Worm (Caenorhabditis elegans) whole organism, mixed stage, embryonic: Measurements from ENCODE around the gene srz-25.

Experiments used
- M03D4.4 ChIP-seq: sonication (generic microtip); optimal IDR thresholded peaks from 2 replicates; lab custom pipeline; 2017; ENCODE audit warnings: mild to moderate bottlenecking, missing genetic modification characterization, missing compliant biosample characterization
- blmp-1 ChIP-seq: fragments of 150-350 bp; optimal IDR thresholded peaks from 2 replicates; lab custom pipeline; 2014; ENCODE audit warnings: missing biosample characterization, missing genetic modification characterization
- ceh-39 ChIP-seq: fragments of 150-350 bp; optimal IDR thresholded peaks from 2 replicates; lab custom pipeline; 2014; ENCODE audit warnings: missing biosample characterization, missing genetic modification characterization
- ceh-43 ChIP-seq: fragments of 200-800 bp; sonication (Bioruptor generic); optimal IDR thresholded peaks from 2 replicates; lab custom pipeline; 2018; ENCODE audit warnings: mild to moderate bottlenecking, missing genetic modification characterization, moderate library complexity, missing compliant biosample characterization
- ces-1 ChIP-seq: fragments of 150-350 bp; optimal IDR thresholded peaks from 2 replicates; lab custom pipeline; 2014; ENCODE audit warnings: missing biosample characterization, missing genetic modification reagents, missing genetic modification characterization
- drap-1 ChIP-seq: fragments of 200-800 bp; sonication (Bioruptor generic); optimal IDR thresholded peaks from 3 replicates; lab custom pipeline; 2018; ENCODE audit warnings: mild to moderate bottlenecking, missing genetic modification characterization, missing compliant biosample characterization
- elt-1 ChIP-seq: sonication (generic microtip); optimal IDR thresholded peaks from 2 replicates; lab custom pipeline; 2017; ENCODE audit warnings: missing genetic modification characterization, mild to moderate bottlenecking, missing compliant biosample characterization, antibody characterized with exemption, moderate library complexity, borderline replicate concordance; ENCODE audit not compliant: insufficient read depth
- elt-3 ChIP-seq: fragments of 150-350 bp; optimal IDR thresholded peaks from 2 replicates; lab custom pipeline; 2014; ENCODE audit warnings: missing biosample characterization, missing genetic modification characterization
- flh-1 ChIP-seq: fragments of 200-800 bp; sonication (Bioruptor generic); optimal IDR thresholded peaks from 2 replicates; lab custom pipeline; 2018; ENCODE audit warnings: mild to moderate bottlenecking, missing genetic modification characterization, moderate library complexity, missing compliant biosample characterization
- ham-2 ChIP-seq: fragments of 200-800 bp; sonication (Bioruptor generic); optimal IDR thresholded peaks from 2 replicates; lab custom pipeline; 2018; ENCODE audit warnings: mild to moderate bottlenecking, missing genetic modification characterization, missing compliant biosample characterization
- hlh-1 ChIP-seq: fragments of 150-350 bp; optimal IDR thresholded peaks from 2 replicates; lab custom pipeline; 2014; ENCODE audit warnings: missing biosample characterization, missing genetic modification reagents, missing genetic modification characterization
- lin-13 ChIP-seq: fragments of 150-350 bp; optimal IDR thresholded peaks from 2 replicates; lab custom pipeline; 2014; ENCODE audit warnings: missing biosample characterization, missing genetic modification characterization
- lin-32 ChIP-seq: fragments of 200-800 bp; sonication (Bioruptor generic); optimal IDR thresholded peaks from 2 replicates; lab custom pipeline; 2018; ENCODE audit warnings: mild to moderate bottlenecking, missing genetic modification characterization, missing compliant biosample characterization
- lsy-2 ChIP-seq: fragments of 150-350 bp; optimal IDR thresholded peaks from 2 replicates; lab custom pipeline; 2014; ENCODE audit warnings: missing biosample characterization, missing genetic modification characterization
- mab-5 ChIP-seq: fragments of 150-350 bp; optimal IDR thresholded peaks from 2 replicates; lab custom pipeline; 2014; ENCODE audit warnings: missing biosample characterization, missing genetic modification characterization
- mep-1 ChIP-seq: fragments of 150-350 bp; optimal IDR thresholded peaks from 2 replicates; lab custom pipeline; 2017; ENCODE audit warnings: missing biosample characterization, missing genetic modification reagents, missing genetic modification characterization, inconsistent platforms
- mls-2 ChIP-seq: sonication (generic microtip); optimal IDR thresholded peaks from 2 replicates; lab custom pipeline; 2016; ENCODE audit warnings: mild to moderate bottlenecking, missing genetic modification characterization, moderate library complexity, missing compliant biosample characterization
- nhr-12 ChIP-seq: fragments of 150-350 bp; optimal IDR thresholded peaks from 2 replicates; lab custom pipeline; 2014; ENCODE audit warnings: missing biosample characterization, missing genetic modification characterization
- nhr-2 ChIP-seq: fragments of 150-350 bp; optimal IDR thresholded peaks from 2 replicates; lab custom pipeline; 2014; ENCODE audit warnings: missing biosample characterization, missing genetic modification characterization
- nhr-237 ChIP-seq: fragments of 150-350 bp; optimal IDR thresholded peaks from 2 replicates; lab custom pipeline; 2014; ENCODE audit warnings: missing biosample characterization, missing genetic modification characterization
- nhr-28 ChIP-seq: fragments of 150-350 bp; optimal IDR thresholded peaks from 2 replicates; lab custom pipeline; 2014; ENCODE audit warnings: missing biosample characterization, missing genetic modification characterization
- nhr-76 ChIP-seq: sonication (generic microtip); optimal IDR thresholded peaks from 2 replicates; lab custom pipeline; 2017; ENCODE audit warnings: missing biosample characterization, missing genetic modification characterization
- pha-4 ChIP-seq: fragments of 150-350 bp; optimal IDR thresholded peaks from 2 replicates; lab custom pipeline; 2018; ENCODE audit warnings: missing biosample characterization, missing genetic modification reagents, missing genetic modification characterization
- sem-2 ChIP-seq: fragments of 200-800 bp; sonication (Bioruptor generic); optimal IDR thresholded peaks from 2 replicates; lab custom pipeline; 2018; ENCODE audit warnings: mild to moderate bottlenecking, missing genetic modification characterization, missing compliant biosample characterization
- snpc-4 ChIP-seq: fragments of 150-350 bp; optimal IDR thresholded peaks from 2 replicates; lab custom pipeline; 2014; ENCODE audit warnings: missing biosample characterization, missing genetic modification characterization
- sptf-1 ChIP-seq: sonication (generic microtip); optimal IDR thresholded peaks from 2 replicates; lab custom pipeline; 2017; ENCODE audit warnings: mild to moderate bottlenecking, missing genetic modification characterization, moderate library complexity, missing compliant biosample characterization
- tbx-8 ChIP-seq: fragments of 200-800 bp; sonication (Bioruptor generic); optimal IDR thresholded peaks from 2 replicates; lab custom pipeline; 2018; ENCODE audit warnings: mild to moderate bottlenecking, missing genetic modification characterization, moderate library complexity, missing compliant biosample characterization
- unc-120 ChIP-seq: sonication (generic microtip); optimal IDR thresholded peaks from 2 replicates; lab custom pipeline; 2017; ENCODE audit warnings: missing genetic modification characterization, missing compliant biosample characterization; ENCODE audit not compliant: poor library complexity, severe bottlenecking
- unc-39 ChIP-seq: fragments of 150-350 bp; optimal IDR thresholded peaks from 2 replicates; lab custom pipeline; 2014; ENCODE audit warnings: missing biosample characterization, missing genetic modification characterization
- unc-62 ChIP-seq: fragments of 150-350 bp; optimal IDR thresholded peaks from 2 replicates; lab custom pipeline; 2014; ENCODE audit warnings: missing biosample characterization, missing genetic modification reagents, missing genetic modification characterization
- zip-8 ChIP-seq: fragments of 150-350 bp; optimal IDR thresholded peaks from 2 replicates; lab custom pipeline; 2014; ENCODE audit warnings: missing biosample characterization, missing genetic modification characterization
- ztf-11 ChIP-seq: fragments of 150-350 bp; optimal IDR thresholded peaks from 2 replicates; lab custom pipeline; 2014; ENCODE audit warnings: missing biosample characterization, missing genetic modification characterization

The srz-25 gene

DNA sequence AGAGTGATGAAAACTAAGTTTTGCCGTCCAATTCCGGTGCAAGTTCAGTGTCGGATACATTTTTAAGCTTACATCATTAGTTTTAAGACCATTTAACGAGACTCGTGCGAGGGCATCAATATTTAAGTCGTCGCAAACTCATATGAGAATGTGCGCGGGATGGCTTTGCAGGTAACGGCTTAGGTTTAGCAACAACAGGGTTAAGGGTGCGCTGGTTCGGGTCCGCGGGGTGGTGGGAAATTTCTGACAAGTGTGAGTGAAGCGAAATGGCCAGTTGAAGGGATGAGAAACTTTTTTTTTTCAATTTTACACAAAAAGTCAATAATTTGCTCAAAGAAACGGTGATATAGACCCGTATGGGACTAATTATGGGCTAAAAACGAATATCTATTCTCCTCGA lies 26.6 kb upstream of the srz-25 start:
- no peak for TF ChIP-seq elt-1 (tag; lab: Kevin White, UChicago)
- TF ChIP-seq lsy-2 (tag; lab: Kevin White, UChicago), result no peak
- TF ChIP-seq hlh-1 (tag; lab: Kevin White, UChicago), result no peak
- no peak for TF ChIP-seq lin-13 (tag; lab: Kevin White, UChicago)
- no peak for TF ChIP-seq ces-1 (GFP tag; lab: Kevin White, UChicago)
- no peak for TF ChIP-seq ceh-39 (tag; lab: Kevin White, UChicago)
- no peak for TF ChIP-seq mep-1 (tag; lab: Kevin White, UChicago)
- no peak for TF ChIP-seq unc-39
- no peak for TF ChIP-seq tbx-8 (GFP tag; lab: Kevin White, UChicago)
- no peak for TF ChIP-seq nhr-2 (tag; lab: Kevin White, UChicago)
- no peak for TF ChIP-seq flh-1
- no peak for TF ChIP-seq unc-62 (GFP tag; lab: Kevin White, UChicago)
- no peak for TF ChIP-seq lin-32 (GFP tag; lab: Kevin White, UChicago)
- no peak for TF ChIP-seq ceh-43 (GFP tag; lab: Kevin White, UChicago)
- no peak for TF ChIP-seq pha-4 (tag; lab: Kevin White, UChicago)

DNA sequence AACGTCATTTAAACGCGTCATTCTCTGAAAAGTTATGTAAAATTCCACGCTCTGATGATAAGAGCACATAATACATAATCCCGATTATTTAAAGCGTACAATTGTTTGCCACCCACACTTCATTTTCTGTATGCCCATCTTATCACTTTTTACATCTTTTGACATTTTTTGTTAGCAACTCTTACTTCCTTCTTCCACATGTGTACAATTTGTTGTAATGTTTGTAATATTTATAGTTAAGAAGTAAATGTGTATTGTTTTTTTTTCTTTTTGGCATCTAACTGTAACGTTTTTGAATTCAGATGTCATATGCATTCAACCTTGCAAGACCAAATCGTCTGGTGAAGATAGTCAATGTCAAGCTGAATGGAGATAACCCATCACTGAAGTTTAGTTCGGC lies 19.7 kb upstream of the srz-25 start, which contains the start of gene fbxa-136:
Gene fbxa-136 (plus strand): TSS at position 301 of the 400 bp plus-strand sequence.
- no peak for TF ChIP-seq mep-1 (tag; lab: Kevin White, UChicago)
- TF ChIP-seq M03D4.4 (tag; lab: Kevin White, UChicago), result no peak
- TF ChIP-seq ceh-43 (GFP tag; lab: Kevin White, UChicago), result no peak
- TF ChIP-seq drap-1, result no peak
- TF ChIP-seq lin-13 (tag; lab: Kevin White, UChicago), result no peak
- no peak for TF ChIP-seq mls-2 (tag; lab: Kevin White, UChicago)
- no peak for TF ChIP-seq lin-32 (GFP tag; lab: Kevin White, UChicago)
- TF ChIP-seq elt-3 (tag; lab: Kevin White, UChicago), result no peak
- no peak for TF ChIP-seq hlh-1 (tag; lab: Kevin White, UChicago)
- TF ChIP-seq ces-1 (GFP tag; lab: Kevin White, UChicago), result no peak
- no peak for TF ChIP-seq nhr-76 (tag; lab: Kevin White, UChicago)
- no peak for TF ChIP-seq ztf-11 (tag; lab: Kevin White, UChicago)

DNA sequence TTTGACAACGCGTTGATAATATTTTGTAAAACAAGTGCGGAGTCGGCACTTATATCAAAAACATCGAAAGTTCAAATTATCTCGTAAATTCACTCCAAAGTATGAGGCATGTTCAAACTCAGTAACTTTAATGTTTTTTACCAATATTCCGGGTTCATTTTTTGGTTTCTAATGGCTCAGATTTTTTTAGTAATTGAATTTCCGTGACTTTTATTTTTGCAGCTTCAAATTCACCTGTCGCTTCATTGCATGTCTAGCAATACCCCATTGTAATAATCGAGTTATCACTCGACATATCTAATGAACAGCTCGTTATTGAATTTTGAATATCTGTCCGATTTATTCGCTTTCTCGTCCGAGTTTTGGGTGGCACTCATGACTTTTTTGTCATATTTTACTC lies 12.7 kb upstream of the srz-25 start, which contains the start of gene srz-90:
Gene srz-90 (plus strand): TSS at position 301 of the 400 bp plus-strand sequence.
- no peak for TF ChIP-seq mab-5 (tag; lab: Kevin White, UChicago)
- TF ChIP-seq mep-1 (tag; lab: Kevin White, UChicago), result no peak
- TF ChIP-seq ceh-39 (tag; lab: Kevin White, UChicago), result no peak
- TF ChIP-seq zip-8 (tag; lab: Kevin White, UChicago), result no peak
- TF ChIP-seq nhr-237, result no peak
- TF ChIP-seq sptf-1 (tag; lab: Kevin White, UChicago), result no peak
- TF ChIP-seq tbx-8 (GFP tag; lab: Kevin White, UChicago), result no peak
- no peak for TF ChIP-seq M03D4.4 (tag; lab: Kevin White, UChicago)
- TF ChIP-seq elt-1 (tag; lab: Kevin White, UChicago), result no peak
- no peak for TF ChIP-seq lsy-2 (tag; lab: Kevin White, UChicago)
- TF ChIP-seq pha-4 (tag; lab: Kevin White, UChicago), result no peak
- no peak for TF ChIP-seq hlh-1 (tag; lab: Kevin White, UChicago)
- TF ChIP-seq blmp-1 (tag; lab: Kevin White, UChicago), result no peak
- TF ChIP-seq nhr-12 (tag; lab: Kevin White, UChicago), result no peak
- TF ChIP-seq unc-120 (tag; lab: Kevin White, UChicago), result no peak
- no peak for TF ChIP-seq unc-62 (GFP tag; lab: Kevin White, UChicago)
- no peak for TF ChIP-seq mls-2 (tag; lab: Kevin White, UChicago)
- no peak for TF ChIP-seq nhr-28 (tag; lab: Kevin White, UChicago)
- TF ChIP-seq ceh-43 (GFP tag; lab: Kevin White, UChicago), result no peak

DNA sequence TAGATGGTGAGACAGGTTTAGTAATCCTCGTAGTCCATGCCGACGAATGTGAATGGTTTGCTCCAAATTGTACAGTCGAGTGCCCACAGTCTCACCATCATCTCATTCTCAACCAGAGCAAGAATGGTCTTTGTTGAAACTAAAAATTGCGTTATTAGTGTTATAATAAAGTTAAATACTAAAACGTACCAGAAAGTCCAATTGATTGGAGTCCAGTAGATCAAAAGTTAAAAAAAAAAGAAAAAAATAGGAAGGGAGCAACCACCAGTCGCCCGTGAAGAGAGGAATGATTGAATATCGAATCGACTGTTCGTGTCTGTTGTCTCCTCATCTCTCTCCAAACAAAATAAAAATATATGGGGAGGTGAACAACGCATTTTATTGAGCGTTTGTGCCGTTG lies 9.9 kb upstream of the srz-25 start, which contains the start of gene C18D4.12:
Gene C18D4.12 (minus strand): TSS at position 101 of the 400 bp plus-strand sequence.
- no peak for TF ChIP-seq elt-1 (tag; lab: Kevin White, UChicago)
- TF ChIP-seq drap-1, result no peak
- no peak for TF ChIP-seq lin-13 (tag; lab: Kevin White, UChicago)
- TF ChIP-seq sem-2 (GFP tag; lab: Kevin White, UChicago), result no peak
- no peak for TF ChIP-seq snpc-4 (tag; lab: Kevin White, UChicago)
- no peak for TF ChIP-seq tbx-8 (GFP tag; lab: Kevin White, UChicago)
- TF ChIP-seq unc-62 (GFP tag; lab: Kevin White, UChicago), result no peak
- TF ChIP-seq nhr-28 (tag; lab: Kevin White, UChicago), result no peak
- TF ChIP-seq flh-1, result no peak
- no peak for TF ChIP-seq ham-2
